Worm (Caenorhabditis elegans): ENCODE measurements around the gene F37A8.2.

The F37A8.2 gene

DNA sequence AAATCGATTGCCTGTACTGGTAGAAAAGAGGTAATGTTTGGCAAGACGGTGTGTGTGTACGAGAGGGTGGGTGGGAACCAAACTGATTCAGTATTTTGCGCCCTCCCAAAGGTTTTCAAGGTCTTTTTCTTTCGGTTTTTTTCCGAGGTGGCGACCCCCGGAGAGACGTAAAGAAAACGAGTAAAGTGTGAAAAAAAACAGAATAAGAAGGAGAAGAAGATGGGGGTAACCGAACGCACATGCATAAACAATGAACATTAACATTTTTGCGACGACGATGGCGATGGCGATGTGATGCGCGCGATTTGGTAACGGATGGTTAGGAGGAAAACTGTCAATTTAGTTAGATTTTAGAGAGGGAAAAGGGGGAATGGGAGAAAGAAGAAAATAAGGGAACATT is 47.1 kb upstream of the F37A8.2 start:
- no peak for TF ChIP-seq B0035.1 (tag; optimal IDR thresholded peaks at IDR 0.05)
- TF ChIP-seq atf-7 (tag; optimal IDR thresholded peaks at IDR 0.05) = no peak
- no peak for TF ChIP-seq lin-40 (tag; optimal IDR thresholded peaks at IDR 0.05)
- TF ChIP-seq unc-130 (GFP tag; optimal IDR thresholded peaks at IDR 0.05) = no peak
- TF ChIP-seq mcd-1 (GFP tag; IDR thresholded peaks at IDR 0.05) = no peak

DNA sequence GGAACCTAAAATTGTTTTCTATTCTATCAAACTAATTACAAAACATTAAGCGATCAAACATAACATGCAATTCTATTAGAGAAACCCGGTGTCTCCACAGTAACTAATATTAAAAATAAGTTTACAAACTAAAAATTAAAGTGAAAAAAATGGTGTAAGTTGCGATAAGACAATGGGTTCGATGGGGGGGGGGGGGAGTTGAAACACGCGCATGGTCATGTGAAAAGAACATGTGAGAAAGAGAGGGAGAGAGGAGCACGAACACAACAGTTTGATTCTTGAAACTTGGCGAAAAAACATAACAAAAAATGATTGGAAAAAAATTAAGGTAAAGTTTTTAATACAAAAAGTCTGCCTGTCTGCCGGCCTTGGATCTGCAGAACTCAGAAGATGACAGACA is 45.7 kb upstream of the F37A8.2 start:
- TF ChIP-seq ekl-4 (GFP tag; IDR thresholded peaks at IDR 0.05) (no peak), cebp-1 (GFP tag; IDR thresholded peaks at IDR 0.05) (no peak), cebp-1 (tag; optimal IDR thresholded peaks at IDR 0.05) (peak; percentile 45), tbp1 (GFP tag; optimal IDR thresholded peaks at IDR 0.05) (no peak), egrh-3 (GFP tag; IDR thresholded peaks at IDR 0.05) (peak; percentile 58; the same call in 1 of the 2 replicates), die-1 (tag; optimal IDR thresholded peaks at IDR 0.05) (no peak), attf-5 (GFP tag; optimal IDR thresholded peaks at IDR 0.05) (peak; percentile 26), nhr-80 (tag; optimal IDR thresholded peaks at IDR 0.05) (peak; percentile 10)

DNA sequence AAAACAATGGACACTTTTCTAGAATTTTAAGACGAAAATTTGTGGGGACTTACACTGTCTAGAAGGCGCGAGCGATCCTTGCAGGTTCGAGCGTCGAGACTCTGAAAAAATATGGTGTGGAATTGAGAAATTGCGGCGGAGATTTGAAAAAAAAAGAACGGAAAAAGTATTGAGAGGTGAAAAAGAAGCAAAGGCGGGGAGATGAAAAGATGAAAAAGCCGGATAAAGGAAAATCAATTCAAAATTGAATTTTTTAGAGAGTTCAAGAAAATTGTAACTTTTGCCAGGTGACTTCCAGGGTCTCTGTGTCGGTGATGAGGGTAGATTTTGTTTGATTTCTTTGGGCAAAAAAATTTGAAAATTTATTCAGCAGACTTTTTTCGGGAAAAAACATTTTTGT is 45.0 kb upstream of the F37A8.2 start, which contains the start of gene msi-1:
msi-1 (minus strand) TSS at position 101 of the 400 bp plus-strand sequence.
- TF ChIP-seq aptf-3 (GFP tag; IDR thresholded peaks at IDR 0.05) (no peak), mel-28 (tag; optimal IDR thresholded peaks at IDR 0.05; ENCODE audit: borderline replicate concordance) (no peak), Y56A3A.18 (GFP tag; IDR thresholded peaks at IDR 0.05) (no peak), chd-7 (tag; optimal IDR thresholded peaks at IDR 0.05) (no peak), atf-7 (tag; optimal IDR thresholded peaks at IDR 0.05) (no peak), bed-1 (GFP tag; IDR thresholded peaks at IDR 0.05) (no peak), T07F8.4 (tag; optimal IDR thresholded peaks at IDR 0.05) (no peak), egl-18 (GFP tag; IDR thresholded peaks at IDR 0.05) (no peak), hrde-1 (tag; optimal IDR thresholded peaks at IDR 0.05; ENCODE audit: borderline replicate concordance) (no peak), ztf-3 (GFP tag; optimal IDR thresholded peaks at IDR 0.05) (no peak), Y79H2A.3 (GFP tag; conservative IDR thresholded peaks at IDR 0.05) (no peak)

DNA sequence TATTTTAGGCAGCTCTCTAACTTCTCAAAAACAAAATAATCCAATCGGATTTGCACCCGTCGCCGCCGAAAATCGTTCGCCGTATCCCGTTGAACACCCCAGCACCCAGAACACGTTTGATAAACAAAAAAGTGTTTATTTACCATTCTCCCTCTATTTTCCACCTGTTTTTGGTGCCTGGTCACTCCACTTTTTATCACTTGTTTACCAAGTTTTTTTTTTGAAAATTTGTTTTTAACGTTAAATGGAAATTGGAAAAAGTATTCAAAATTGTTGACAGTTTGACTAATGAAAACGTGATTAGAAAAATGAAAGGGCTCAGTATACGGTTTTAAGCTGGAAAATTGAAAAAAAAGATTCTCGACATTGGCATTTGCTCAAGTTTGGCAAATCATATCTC is 43.7 kb upstream of the F37A8.2 start:
- TF ChIP-seq gei-17 (GFP tag; optimal IDR thresholded peaks at IDR 0.05) (no peak), die-1 (tag; optimal IDR thresholded peaks at IDR 0.05) (no peak), attf-5 (GFP tag; optimal IDR thresholded peaks at IDR 0.05) (no peak), B0336.3 (GFP tag; IDR thresholded peaks at IDR 0.05) (no peak), nfya-1 (tag; optimal IDR thresholded peaks at IDR 0.05; ENCODE audit: borderline replicate concordance, insufficient read depth) (no peak), athp-1 (tag; optimal IDR thresholded peaks at IDR 0.05) (no peak), zfh-2 (GFP tag; conservative IDR thresholded peaks at IDR 0.05) (no peak), efl-1 (GFP tag; optimal IDR thresholded peaks at IDR 0.05) (no peak), lin-35 (GFP tag; optimal IDR thresholded peaks at IDR 0.05) (no peak), Y95B8A.8 (GFP tag; IDR thresholded peaks at IDR 0.05) (no peak), F10E7.11 (tag; optimal IDR thresholded peaks at IDR 0.05) (no peak), chd-7 (tag; optimal IDR thresholded peaks at IDR 0.05) (no peak), attf-3 (GFP tag; conservative IDR thresholded peaks at IDR 0.05) (no peak), snpc-3.4 (tag; optimal IDR thresholded peaks at IDR 0.05) (no peak), lir-1 (GFP tag; conservative IDR thresholded peaks at IDR 0.05) (no peak), dpff-1 (tag; optimal IDR thresholded peaks at IDR 0.05) (no peak), ztf-18 (tag; optimal IDR thresholded peaks at IDR 0.05) (no peak)

Data from whole organism, young adult.